Fruit fly (Drosophila melanogaster) whole organism, embryonic: ENCODE data around the gene CG5758.

Experiments used
- B-H2 ChIP-seq: fragments of 200-800 bp; sonication (Bioruptor generic); optimal IDR thresholded peaks from 2 replicates; lab custom pipeline; 2018; ENCODE audit warnings: missing biosample characterization, mild to moderate bottlenecking, missing genetic modification characterization
- BtbVII ChIP-seq: fragments of 200-800 bp; sonication (Bioruptor generic); optimal IDR thresholded peaks from 3 replicates; lab custom pipeline; 2017; ENCODE audit warnings: missing biosample characterization, mild to moderate bottlenecking, missing genetic modification characterization
- CG10543 ChIP-seq: fragments of 200-800 bp; sonication (Bioruptor generic); optimal IDR thresholded peaks from 3 replicates; lab custom pipeline; 2017; ENCODE audit warnings: missing biosample characterization, mild to moderate bottlenecking, missing genetic modification characterization, moderate library complexity
- CG10959 ChIP-seq: fragments of 200-800 bp; sonication (Bioruptor generic); IDR thresholded peaks from 2 replicates; pipeline ENCODE4 v1.3.6; 2022; ENCODE audit warnings: missing biosample characterization, missing genetic modification characterization
- CG10979 ChIP-seq: fragments of 200-800 bp; sonication (Bioruptor generic); optimal IDR thresholded peaks from 2 replicates; lab custom pipeline; 2018; ENCODE audit warnings: missing biosample characterization, mild to moderate bottlenecking, missing genetic modification characterization, moderate library complexity
- CG11456 ChIP-seq: fragments of 200-800 bp; sonication (Bioruptor generic); IDR thresholded peaks from 3 replicates; pipeline ENCODE4 v1.3.6; 2022; ENCODE audit warnings: missing biosample characterization, missing genetic modification characterization
- CG12219 ChIP-seq: fragments of 200-800 bp; sonication (Bioruptor generic); optimal IDR thresholded peaks from 3 replicates; lab custom pipeline; 2018; ENCODE audit warnings: missing biosample characterization, mild to moderate bottlenecking, missing genetic modification characterization
- CG13624 ChIP-seq: fragments of 200-800 bp; sonication (Bioruptor generic); optimal IDR thresholded peaks from 2 replicates; lab custom pipeline; 2016; ENCODE audit warnings: missing biosample characterization, missing genetic modification characterization
- CG14441 ChIP-seq: fragments of 200-800 bp; sonication (Bioruptor generic); IDR thresholded peaks from 2 replicates; pipeline ENCODE4 v1.3.6; 2022; ENCODE audit warnings: missing biosample characterization, missing genetic modification characterization
- CG2120 ChIP-seq: fragments of 200-800 bp; sonication (Bioruptor generic); optimal IDR thresholded peaks from 3 replicates; lab custom pipeline; 2016; ENCODE audit warnings: missing biosample characterization, missing genetic modification characterization
- CG2202 ChIP-seq: fragments of 200-800 bp; sonication (Bioruptor generic); optimal IDR thresholded peaks from 2 replicates; lab custom pipeline; 2018; ENCODE audit warnings: missing biosample characterization, mild to moderate bottlenecking, missing genetic modification characterization
- CG2678 ChIP-seq: fragments of 200-800 bp; sonication (Bioruptor generic); optimal IDR thresholded peaks from 3 replicates; lab custom pipeline; 2019; ENCODE audit warnings: missing biosample characterization, mild to moderate bottlenecking, missing genetic modification characterization, moderate library complexity
- CG2875 ChIP-seq: fragments of 200-800 bp; sonication (Bioruptor generic); optimal IDR thresholded peaks from 2 replicates; lab custom pipeline; 2017; ENCODE audit warnings: missing biosample characterization, mild to moderate bottlenecking, missing genetic modification characterization, missing genetic modification reagents
- CG34422 ChIP-seq: fragments of 200-800 bp; sonication (Bioruptor generic); IDR thresholded peaks from 3 replicates; pipeline ENCODE4 v1.3.6; 2022; ENCODE audit warnings: missing biosample characterization, missing genetic modification characterization
- CG4707 ChIP-seq: fragments of 200-800 bp; sonication (Bioruptor generic); optimal IDR thresholded peaks from 2 replicates; lab custom pipeline; 2018; ENCODE audit warnings: missing biosample characterization, mild to moderate bottlenecking, missing genetic modification characterization, moderate library complexity
- CG4730 ChIP-seq: fragments of 200-800 bp; sonication (Bioruptor generic); IDR thresholded peaks from 2 replicates; pipeline ENCODE4 v1.3.6; 2022; ENCODE audit warnings: missing biosample characterization, missing genetic modification characterization
- CG5245 ChIP-seq: fragments of 200-800 bp; sonication (Bioruptor generic); optimal IDR thresholded peaks from 3 replicates; lab custom pipeline; 2016; ENCODE audit warnings: missing biosample characterization, missing genetic modification characterization
- CG7271 ChIP-seq: fragments of 200-800 bp; sonication (Bioruptor generic); optimal IDR thresholded peaks from 2 replicates; lab custom pipeline; 2018; ENCODE audit warnings: missing biosample characterization, mild to moderate bottlenecking, missing genetic modification characterization, moderate library complexity
- CG7372 ChIP-seq: fragments of 200-800 bp; sonication (Bioruptor generic); IDR thresholded peaks from 2 replicates; pipeline ENCODE4 v1.3.6; 2022; ENCODE audit warnings: missing biosample characterization, missing genetic modification characterization
- CG7745 ChIP-seq: fragments of 200-800 bp; sonication (Bioruptor generic); optimal IDR thresholded peaks from 2 replicates; lab custom pipeline; 2018; ENCODE audit warnings: missing biosample characterization, mild to moderate bottlenecking, missing genetic modification characterization, moderate library complexity
- CG8290 ChIP-seq, 3 experiments: fragments of 200-800 bp; sonication (Bioruptor generic); optimal IDR thresholded peaks; 2 replicates each; lab custom pipeline; 2016 to 2019; ENCODE audit warnings: missing biosample characterization in 3 of 3, missing genetic modification characterization in 3 of 3, mild to moderate bottlenecking in 2 of 3, moderate library complexity in 1 of 3
- CG8478 ChIP-seq: fragments of >200 bp; optimal IDR thresholded peaks from 2 replicates; lab custom pipeline; 2018
- CTCF ChIP-seq: fragments of 200-800 bp; sonication (Bioruptor generic); optimal IDR thresholded peaks from 2 replicates; lab custom pipeline; 2017; ENCODE audit warnings: missing biosample characterization, mild to moderate bottlenecking, missing genetic modification characterization, moderate library complexity
- D19A ChIP-seq: fragments of 200-800 bp; optimal IDR thresholded peaks from 3 replicates; lab custom pipeline; 2019; ENCODE audit warnings: missing biosample characterization, mild to moderate bottlenecking, missing genetic modification characterization, moderate library complexity
- Dref ChIP-seq: fragments of 200-800 bp; sonication (Bioruptor generic); IDR thresholded peaks from 2 replicates; pipeline ENCODE4 v1.3.6; 2022; ENCODE audit warnings: missing biosample characterization, missing genetic modification characterization
- Ets65A ChIP-seq: fragments of 200-800 bp; sonication (Bioruptor generic); peaks from one replicate; lab custom pipeline; 2016; ENCODE audit warnings: missing biosample characterization, missing genetic modification characterization
- H15 ChIP-seq: fragments of 200-800 bp; sonication (Bioruptor generic); IDR thresholded peaks from 3 replicates; pipeline ENCODE4 v1.3.6; 2022; ENCODE audit warnings: missing biosample characterization, missing genetic modification characterization
- Hey ChIP-seq: fragments of 200-800 bp; sonication (Bioruptor generic); optimal IDR thresholded peaks from 3 replicates; lab custom pipeline; 2018; ENCODE audit warnings: missing biosample characterization, mild to moderate bottlenecking, missing genetic modification characterization
- HmgZ ChIP-seq: fragments of 200-800 bp; sonication (Bioruptor generic); optimal IDR thresholded peaks from 2 replicates; lab custom pipeline; 2018; ENCODE audit warnings: missing biosample characterization, mild to moderate bottlenecking, missing genetic modification characterization
- Hr51 ChIP-seq, 2 experiments: fragments of 200-800 bp; sonication (Bioruptor generic); optimal IDR thresholded peaks; 2 replicates in 1 of 2; 3 replicates in 1 of 2; lab custom pipeline; 2016 to 2018; ENCODE audit warnings: missing biosample characterization in 2 of 2, missing genetic modification characterization in 2 of 2, mild to moderate bottlenecking in 1 of 2, moderate library complexity in 1 of 2
- Hr78 ChIP-seq, 2 experiments: fragments of 200-800 bp in 1 of 2; fragments of >200 bp in 1 of 2; sonication (Bioruptor generic) in 1 of 2; optimal IDR thresholded peaks; 2 replicates each; lab custom pipeline; 2017 to 2019; ENCODE audit warnings: missing biosample characterization in 2 of 2, missing genetic modification characterization in 2 of 2, mild to moderate bottlenecking in 1 of 2, moderate library complexity in 1 of 2
- Med ChIP-seq: fragments of 200-800 bp; sonication (Bioruptor generic); peaks from one replicate; lab custom pipeline; 2016; ENCODE audit warnings: missing biosample characterization, missing genetic modification characterization, mild to moderate bottlenecking, inconsistent platforms, moderate library complexity
- Sin3A ChIP-seq: fragments of >200 bp; optimal IDR thresholded peaks from 2 replicates; lab custom pipeline; 2018
- Xbp1 ChIP-seq: fragments of 200-800 bp; sonication (Bioruptor generic); optimal IDR thresholded peaks from 3 replicates; lab custom pipeline; 2016; ENCODE audit warnings: missing biosample characterization, mild to moderate bottlenecking, missing genetic modification characterization
- aop ChIP-seq: fragments of 200-800 bp; sonication (Bioruptor generic); IDR thresholded peaks from 2 replicates; pipeline ENCODE4 v1.3.6; 2022; ENCODE audit warnings: missing biosample characterization, missing genetic modification characterization
- br ChIP-seq: fragments of >200 bp; optimal IDR thresholded peaks from 2 replicates; lab custom pipeline; 2017
- bsh ChIP-seq, 2 experiments: fragments of 200-800 bp; sonication (Bioruptor generic); optimal IDR thresholded peaks; 2 replicates each; lab custom pipeline; 2017 to 2018; ENCODE audit warnings: mild to moderate bottlenecking in 2 of 2, missing biosample characterization in 2 of 2, missing genetic modification characterization in 2 of 2, moderate library complexity in 1 of 2
- chinmo ChIP-seq: fragments of 200-800 bp; sonication (Bioruptor generic); IDR thresholded peaks from 4 replicates; pipeline ENCODE4 v1.3.6; 2022; ENCODE audit warnings: missing biosample characterization, missing genetic modification characterization; ENCODE audit not compliant: partially characterized antibody
- chn ChIP-seq: fragments of 200-800 bp; sonication (Bioruptor generic); optimal IDR thresholded peaks from 2 replicates; lab custom pipeline; 2016; ENCODE audit warnings: missing biosample characterization, missing genetic modification characterization
- crc ChIP-seq: fragments of 200-800 bp; sonication (Bioruptor generic); optimal IDR thresholded peaks from 2 replicates; lab custom pipeline; 2016; ENCODE audit warnings: missing biosample characterization, missing genetic modification characterization
- dysf ChIP-seq: fragments of 200-800 bp; sonication (Bioruptor generic); IDR thresholded peaks from 3 replicates; pipeline ENCODE4 v1.3.6; 2022; ENCODE audit warnings: missing biosample characterization, missing genetic modification characterization
- emc ChIP-seq: fragments of 200-800 bp; sonication (Bioruptor generic); optimal IDR thresholded peaks from 2 replicates; lab custom pipeline; 2016; ENCODE audit warnings: missing biosample characterization, missing genetic modification characterization
- ems ChIP-seq: fragments of 200-800 bp; sonication (Bioruptor generic); optimal IDR thresholded peaks from 3 replicates; lab custom pipeline; 2016; ENCODE audit warnings: missing biosample characterization, missing genetic modification characterization
- grn ChIP-seq: fragments of 200-800 bp; sonication (Bioruptor generic); optimal IDR thresholded peaks from 3 replicates; lab custom pipeline; 2017; ENCODE audit warnings: missing biosample characterization, missing genetic modification characterization
- jing ChIP-seq: fragments of 200-800 bp; sonication (Bioruptor generic); optimal IDR thresholded peaks from 2 replicates; lab custom pipeline; 2018; ENCODE audit warnings: missing biosample characterization, mild to moderate bottlenecking, missing genetic modification characterization
- lbe ChIP-seq: fragments of 200-800 bp; sonication (Bioruptor generic); optimal IDR thresholded peaks from 2 replicates; lab custom pipeline; 2016; ENCODE audit warnings: missing biosample characterization, mild to moderate bottlenecking, missing genetic modification characterization
- nom ChIP-seq: fragments of 200-800 bp; sonication (Bioruptor generic); optimal IDR thresholded peaks from 2 replicates; lab custom pipeline; 2017; ENCODE audit warnings: missing biosample characterization, missing genetic modification characterization, mild to moderate bottlenecking, moderate library complexity, missing genetic modification reagents
- sens ChIP-seq: fragments of 200-800 bp; sonication (Bioruptor generic); peaks from one replicate; lab custom pipeline; 2016; ENCODE audit warnings: missing biosample characterization, missing genetic modification characterization
- so ChIP-seq: fragments of 200-800 bp; sonication (Bioruptor generic); IDR thresholded peaks from 3 replicates; pipeline ENCODE4 v1.3.6; 2022; ENCODE audit warnings: missing biosample characterization, missing genetic modification characterization
- vfl ChIP-seq: fragments of 200-800 bp; sonication (Bioruptor generic); optimal IDR thresholded peaks from 2 replicates; lab custom pipeline; 2016; ENCODE audit warnings: missing biosample characterization, missing genetic modification characterization
- vvl ChIP-seq: fragments of 200-800 bp; sonication (Bioruptor generic); IDR thresholded peaks from 2 replicates; pipeline ENCODE4 v1.3.6; 2022; ENCODE audit warnings: missing biosample characterization, missing genetic modification characterization

CG5758 gene

dm6 chr2L:18146618-18147099 is 26.9 kb downstream of the CG5758 start:
- no peak for TF ChIP-seq emc (GFP tag; lab: Kevin White, UChicago)
- peak; percentile 35 for TF ChIP-seq lbe (GFP tag; lab: Kevin White, UChicago)
- peak; percentile 65 for TF ChIP-seq D19A
- peak; percentile 57 for TF ChIP-seq sens (GFP tag; lab: Kevin White, UChicago)
- 0 out of 2 replicates have a peak, but pooled peaks have one; percentile 12 for TF ChIP-seq CG14441 (GFP tag; lab: Robert Waterston, UW)
- peak; percentile 59; the same call in 1 of the 2 replicates for TF ChIP-seq CG7372 (GFP tag; lab: Robert Waterston, UW)
- no peak for TF ChIP-seq CG2875
- TF ChIP-seq Med (GFP tag; lab: Kevin White, UChicago), result peak; percentile 59
- TF ChIP-seq CG10959 (GFP tag; lab: Robert Waterston, UW), result no peak
- peak in 1 of 2 experiments; percentile 60 for TF ChIP-seq bsh (GFP tag; optimal IDR thresholded peaks at IDR 0.05; lab: Kevin White, UChicago)
- TF ChIP-seq Ets65A, result peak; percentile 27
- TF ChIP-seq CG2678, result peak; percentile 1
- peak; percentile 15; the same call in 1 of the 2 replicates for TF ChIP-seq vvl
- 0 out of 3 replicates have a peak, but pooled peaks have one; percentile 11 for TF ChIP-seq dysf
- peak; percentile 35 for TF ChIP-seq nom (GFP tag; lab: Kevin White, UChicago)
- no peak for TF ChIP-seq Hr51 (GFP tag; optimal IDR thresholded peaks at IDR 0.05; lab: Kevin White, UChicago)
- TF ChIP-seq vfl, result peak; percentile 15

DNA sequence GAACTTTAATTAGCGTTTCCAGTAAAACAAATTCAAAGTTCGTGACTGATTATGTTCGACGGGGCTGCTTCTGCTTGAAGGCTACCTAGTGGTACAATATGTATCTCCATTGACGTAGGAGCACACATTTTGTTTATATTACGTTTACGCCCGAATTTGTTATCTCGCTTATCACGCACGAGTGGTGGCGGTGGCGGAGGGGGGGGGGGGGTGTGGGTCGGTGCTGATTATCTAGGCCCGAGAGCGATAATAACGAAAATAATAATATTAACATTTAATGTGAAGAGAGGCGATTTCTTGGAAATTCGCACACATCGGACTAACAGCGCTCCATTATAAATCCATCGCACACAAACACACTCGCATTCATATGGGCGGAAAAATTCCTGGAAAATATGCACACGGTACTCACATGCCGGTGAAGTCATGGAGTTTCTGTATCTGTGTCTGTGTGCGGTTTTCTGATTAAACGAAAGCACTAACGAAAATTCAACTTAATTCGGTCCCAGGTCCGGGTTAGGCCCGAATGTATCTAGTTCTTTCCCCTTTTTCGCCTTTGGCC is 27.8 kb downstream of the CG5758 start:
- TF ChIP-seq B-H2 (GFP tag; lab: Kevin White, UChicago) (peak; percentile 13), CG4730 (GFP tag; lab: Robert Waterston, UW) (no peak), so (GFP tag; lab: Robert Waterston, UW) (no peak), Hey (tag; lab: Kevin White, UChicago) (peak; percentile 56), CG7271 (no peak), crc (GFP tag; lab: Kevin White, UChicago) (no peak), BtbVII (GFP tag; lab: Kevin White, UChicago) (peak; percentile 9), CG8478 (lab: Kevin White, UChicago) (no peak), jing (GFP tag; lab: Kevin White, UChicago) (no peak), CTCF (GFP tag; lab: Kevin White, UChicago) (no peak), aop (no peak), Xbp1 (GFP tag; lab: Kevin White, UChicago) (no peak), CG7745 (no peak), ems (GFP tag; lab: Kevin White, UChicago) (no peak), grn (GFP tag; lab: Kevin White, UChicago) (peak; percentile 97), HmgZ (tag; lab: Kevin White, UChicago) (peak; percentile 61), CG10979 (no peak), Dref (GFP tag; lab: Robert Waterston, UW) (no peak), chinmo (GFP tag; lab: Robert Waterston, UW) (0 out of 4 replicates have a peak, but pooled peaks have one; percentile 17), CG12219 (GFP tag; lab: Kevin White, UChicago) (no peak), Sin3A (lab: Kevin White, UChicago) (no peak), CG8290 (GFP tag; optimal IDR thresholded peaks at IDR 0.05; lab: Kevin White, UChicago) (no peak), CG8290 (tag; optimal IDR thresholded peaks at IDR 0.05; lab: Kevin White, UChicago) (peak in 1 of 2 experiments; percentile 22), CG2120 (GFP tag; lab: Kevin White, UChicago) (no peak), Hr78 (GFP tag; optimal IDR thresholded peaks at IDR 0.05; lab: Kevin White, UChicago) (peak in 1 of 2 experiments; percentile 0), CG5245 (no peak), CG2202 (tag; lab: Kevin White, UChicago) (no peak), CG11456 (GFP tag; lab: Robert Waterston, UW) (no peak), chn (GFP tag; lab: Kevin White, UChicago) (no peak), H15 (no peak), CG34422 (GFP tag; lab: Robert Waterston, UW) (no peak), CG13624 (GFP tag; lab: Kevin White, UChicago) (no peak), CG4707 (GFP tag; lab: Kevin White, UChicago) (no peak), br (lab: Kevin White, UChicago) (no peak), CG10543 (GFP tag; lab: Kevin White, UChicago) (peak; percentile 64)
